Fruit fly (Drosophila melanogaster) whole organism, embryonic: ENCODE data around the gene CG12206.
A peak's percentile ranks its signal among the peaks of the same experiment; 100 is the strongest.

ENCODE experiments used
- Atf3 ChIP-seq: fragments of 200-800 bp; sonication (Bioruptor generic); optimal IDR thresholded peaks from 3 replicates; lab custom pipeline; 2016; ENCODE audit warnings: missing biosample characterization, missing genetic modification characterization
- CG10147 ChIP-seq: fragments of 200-800 bp; sonication (Bioruptor generic); optimal IDR thresholded peaks from 2 replicates; lab custom pipeline; 2019; ENCODE audit warnings: missing biosample characterization, mild to moderate bottlenecking, missing genetic modification characterization, moderate library complexity
- CG10209 ChIP-seq: fragments of 200-800 bp; sonication (Bioruptor generic); optimal IDR thresholded peaks from 3 replicates; lab custom pipeline; 2017; ENCODE audit warnings: missing biosample characterization, mild to moderate bottlenecking, missing genetic modification characterization, missing genetic modification reagents
- CG10979 ChIP-seq: fragments of 200-800 bp; sonication (Bioruptor generic); optimal IDR thresholded peaks from 2 replicates; lab custom pipeline; 2018; ENCODE audit warnings: missing biosample characterization, mild to moderate bottlenecking, missing genetic modification characterization, moderate library complexity
- CG11093 ChIP-seq: fragments of 200-800 bp; sonication (Bioruptor generic); IDR thresholded peaks from 3 replicates; pipeline ENCODE4 v1.3.6; 2022; ENCODE audit warnings: missing biosample characterization, missing genetic modification characterization
- CG12299 ChIP-seq: fragments of 200-800 bp; sonication (Bioruptor generic); optimal IDR thresholded peaks from 2 replicates; lab custom pipeline; 2018; ENCODE audit warnings: missing biosample characterization, mild to moderate bottlenecking, missing genetic modification characterization
- CG12744 ChIP-seq: fragments of 200-800 bp; sonication (Bioruptor generic); optimal IDR thresholded peaks from 2 replicates; lab custom pipeline; 2016; ENCODE audit warnings: missing biosample characterization, missing genetic modification characterization
- CG14441 ChIP-seq: fragments of 200-800 bp; sonication (Bioruptor generic); IDR thresholded peaks from 2 replicates; pipeline ENCODE4 v1.3.6; 2022; ENCODE audit warnings: missing biosample characterization, missing genetic modification characterization
- CG17912 ChIP-seq: fragments of 200-800 bp; sonication (Bioruptor generic); optimal IDR thresholded peaks from 2 replicates; lab custom pipeline; 2018; ENCODE audit warnings: missing biosample characterization, mild to moderate bottlenecking, missing genetic modification characterization
- CG18619 ChIP-seq: fragments of 200-800 bp; sonication (Bioruptor generic); optimal IDR thresholded peaks from 3 replicates; lab custom pipeline; 2017; ENCODE audit warnings: missing biosample characterization, mild to moderate bottlenecking, missing genetic modification characterization
- CG2129 ChIP-seq: fragments of 200-800 bp; sonication (Bioruptor generic); IDR thresholded peaks from 2 replicates; pipeline ENCODE4 v1.3.6; 2022; ENCODE audit warnings: missing biosample characterization, missing genetic modification characterization; ENCODE audit not compliant: partially characterized antibody
- CG2202 ChIP-seq: fragments of 200-800 bp; sonication (Bioruptor generic); optimal IDR thresholded peaks from 2 replicates; lab custom pipeline; 2018; ENCODE audit warnings: missing biosample characterization, mild to moderate bottlenecking, missing genetic modification characterization
- CG30431 ChIP-seq: fragments of 200-800 bp; sonication (Bioruptor generic); optimal IDR thresholded peaks from 2 replicates; lab custom pipeline; 2017; ENCODE audit warnings: missing biosample characterization, missing genetic modification characterization
- CG32532 ChIP-seq: fragments of 200-800 bp; sonication (Bioruptor generic); IDR thresholded peaks from 2 replicates; pipeline ENCODE4 v1.3.6; 2022; ENCODE audit warnings: missing biosample characterization, missing genetic modification characterization
- CG34224 ChIP-seq: fragments of 200-800 bp; sonication (Bioruptor generic); IDR thresholded peaks from 3 replicates; pipeline ENCODE4 v1.3.6; 2022; ENCODE audit warnings: missing biosample characterization, missing genetic modification characterization; ENCODE audit not compliant: partially characterized antibody
- CG4707 ChIP-seq: fragments of 200-800 bp; sonication (Bioruptor generic); optimal IDR thresholded peaks from 2 replicates; lab custom pipeline; 2018; ENCODE audit warnings: missing biosample characterization, mild to moderate bottlenecking, missing genetic modification characterization, moderate library complexity
- CG4820 ChIP-seq: fragments of 200-800 bp; sonication (Bioruptor generic); optimal IDR thresholded peaks from 3 replicates; lab custom pipeline; 2016; ENCODE audit warnings: missing biosample characterization, missing genetic modification characterization
- CG6254 ChIP-seq: fragments of 200-800 bp; sonication (Bioruptor generic); optimal IDR thresholded peaks from 3 replicates; lab custom pipeline; 2017; ENCODE audit warnings: mild to moderate bottlenecking, missing biosample characterization, missing genetic modification reagents, missing genetic modification characterization
- CG6689 ChIP-seq: fragments of 200-800 bp; sonication (Bioruptor generic); IDR thresholded peaks from 2 replicates; pipeline ENCODE4 v1.3.6; 2022; ENCODE audit warnings: missing biosample characterization, missing genetic modification characterization
- CG7271 ChIP-seq: fragments of 200-800 bp; sonication (Bioruptor generic); optimal IDR thresholded peaks from 2 replicates; lab custom pipeline; 2018; ENCODE audit warnings: missing biosample characterization, mild to moderate bottlenecking, missing genetic modification characterization, moderate library complexity
- CG7786 ChIP-seq: fragments of 200-800 bp; sonication (Bioruptor generic); optimal IDR thresholded peaks from 2 replicates; lab custom pipeline; 2016; ENCODE audit warnings: missing biosample characterization, missing genetic modification characterization
- CG7928 ChIP-seq: fragments of 200-800 bp; sonication (Bioruptor generic); optimal IDR thresholded peaks from 2 replicates; lab custom pipeline; 2017; ENCODE audit warnings: missing biosample characterization, mild to moderate bottlenecking, missing genetic modification characterization
- CG8359 ChIP-seq: fragments of 200-800 bp; sonication (Bioruptor generic); optimal IDR thresholded peaks from 2 replicates; lab custom pipeline; 2017; ENCODE audit warnings: missing biosample characterization, mild to moderate bottlenecking, missing genetic modification characterization, borderline replicate concordance
- CG9727 ChIP-seq: fragments of 200-800 bp; sonication (Bioruptor generic); optimal IDR thresholded peaks from 3 replicates; lab custom pipeline; 2017; ENCODE audit warnings: missing biosample characterization, mild to moderate bottlenecking, missing genetic modification characterization
- CrebB ChIP-seq: fragments of 200-800 bp; sonication (Bioruptor generic); optimal IDR thresholded peaks from 3 replicates; lab custom pipeline; 2018; ENCODE audit warnings: missing biosample characterization, mild to moderate bottlenecking, missing genetic modification characterization
- Dip2 ChIP-seq: fragments of 200-800 bp; sonication (Bioruptor generic); IDR thresholded peaks from 2 replicates; pipeline ENCODE4 v1.3.6; 2022; ENCODE audit warnings: missing biosample characterization, missing genetic modification characterization
- Fer2 ChIP-seq: fragments of 200-800 bp; sonication (Bioruptor generic); optimal IDR thresholded peaks from 2 replicates; lab custom pipeline; 2018; ENCODE audit warnings: missing biosample characterization, mild to moderate bottlenecking, missing genetic modification characterization, moderate library complexity
- Lim3 ChIP-seq: fragments of 200-800 bp; sonication (Bioruptor generic); IDR thresholded peaks from 2 replicates; pipeline ENCODE4 v1.3.6; 2022; ENCODE audit warnings: missing biosample characterization, missing genetic modification characterization
- MESR4 ChIP-seq: fragments of 200-800 bp; sonication (Bioruptor generic); optimal IDR thresholded peaks from 2 replicates; lab custom pipeline; 2018; ENCODE audit warnings: missing biosample characterization, mild to moderate bottlenecking, missing genetic modification characterization, moderate library complexity
- NC2β ChIP-seq: fragments of 200-800 bp; sonication (Bioruptor generic); optimal IDR thresholded peaks from 2 replicates; lab custom pipeline; 2016; ENCODE audit warnings: missing biosample characterization, missing genetic modification characterization
- Neu2 ChIP-seq: fragments of 200-800 bp; sonication (Bioruptor generic); optimal IDR thresholded peaks from 3 replicates; lab custom pipeline; 2016; ENCODE audit warnings: missing biosample characterization, missing genetic modification characterization, borderline replicate concordance
- Nf-YA ChIP-seq: fragments of 200-800 bp; sonication (Bioruptor generic); IDR thresholded peaks from 2 replicates; pipeline ENCODE4 v1.3.6; 2022; ENCODE audit warnings: missing biosample characterization, missing genetic modification characterization
- ab ChIP-seq: fragments of 200-800 bp; sonication (Bioruptor generic); optimal IDR thresholded peaks from 2 replicates; lab custom pipeline; 2016; ENCODE audit warnings: missing biosample characterization, missing genetic modification characterization
- ato ChIP-seq: fragments of 200-800 bp; sonication (Bioruptor generic); IDR thresholded peaks from 2 replicates; pipeline ENCODE4 v1.3.6; 2022; ENCODE audit warnings: missing biosample characterization, missing genetic modification characterization; ENCODE audit not compliant: partially characterized antibody
- az2 ChIP-seq: fragments of 200-800 bp; sonication (Bioruptor generic); optimal IDR thresholded peaks from 3 replicates; lab custom pipeline; 2016; ENCODE audit warnings: missing biosample characterization, missing genetic modification characterization
- bab2 ChIP-seq: fragments of 200-800 bp; sonication (Bioruptor generic); optimal IDR thresholded peaks from 2 replicates; lab custom pipeline; 2016; ENCODE audit warnings: missing biosample characterization, missing genetic modification characterization
- crol ChIP-seq: fragments of 200-800 bp; sonication (Bioruptor generic); IDR thresholded peaks from 2 replicates; pipeline ENCODE4 v1.3.6; 2022; ENCODE audit warnings: missing biosample characterization, missing genetic modification characterization
- disco-r ChIP-seq: fragments of 200-800 bp; sonication (Bioruptor generic); optimal IDR thresholded peaks from 2 replicates; lab custom pipeline; 2016; ENCODE audit warnings: missing biosample characterization, missing genetic modification characterization
- gem ChIP-seq: fragments of 200-800 bp; sonication (Bioruptor generic); optimal IDR thresholded peaks from 2 replicates; lab custom pipeline; 2019; ENCODE audit warnings: missing biosample characterization, mild to moderate bottlenecking, missing genetic modification characterization, moderate library complexity
- hbn ChIP-seq: fragments of 200-800 bp; sonication (Bioruptor generic); IDR thresholded peaks from 2 replicates; pipeline ENCODE4 v1.3.6; 2022; ENCODE audit warnings: missing biosample characterization, missing genetic modification characterization; ENCODE audit not compliant: partially characterized antibody
- lab ChIP-seq: fragments of 200-800 bp; sonication (Bioruptor generic); optimal IDR thresholded peaks from 3 replicates; lab custom pipeline; 2017; ENCODE audit warnings: missing biosample characterization, missing genetic modification characterization, mild to moderate bottlenecking, moderate library complexity, missing genetic modification reagents
- lov ChIP-seq, 2 experiments: fragments of 200-800 bp in 1 of 2; fragments of >200 bp in 1 of 2; sonication (Bioruptor generic) in 1 of 2; IDR thresholded peaks in 1 of 2; optimal IDR thresholded peaks in 1 of 2; 2 replicates in 1 of 2; 3 replicates in 1 of 2; pipeline versions ENCODE4 v1.3.6 to Lab custom; 2017 to 2022; ENCODE audit warnings: missing biosample characterization in 1 of 2, missing genetic modification characterization in 1 of 2
- oc ChIP-seq: fragments of 200-800 bp; sonication (Bioruptor generic); optimal IDR thresholded peaks from 2 replicates; lab custom pipeline; 2018; ENCODE audit warnings: missing biosample characterization, mild to moderate bottlenecking, missing genetic modification characterization, moderate library complexity
- pan ChIP-seq, 4 experiments: fragments of >200 bp in 3 of 4; fragments of 200-800 bp in 1 of 4; sonication (Bioruptor generic) in 1 of 4; optimal IDR thresholded peaks in 3 of 4; IDR thresholded peaks in 1 of 4; 2 replicates each; pipeline versions ENCODE4 v1.3.6 to Lab custom; 2017 to 2022; ENCODE audit warnings: missing biosample characterization in 2 of 4, missing genetic modification characterization in 2 of 4, mixed read lengths in 1 of 4
- pb ChIP-seq: fragments of 200-800 bp; sonication (Bioruptor generic); optimal IDR thresholded peaks from 3 replicates; lab custom pipeline; 2016; ENCODE audit warnings: missing biosample characterization, missing genetic modification characterization
- peb ChIP-seq: fragments of 200-800 bp; sonication (Bioruptor generic); IDR thresholded peaks from 2 replicates; pipeline ENCODE4 v1.3.6; 2022; ENCODE audit warnings: missing biosample characterization, missing genetic modification characterization
- sima ChIP-seq: fragments of 200-800 bp; sonication (Bioruptor generic); optimal IDR thresholded peaks from 2 replicates; lab custom pipeline; 2016; ENCODE audit warnings: missing biosample characterization, missing genetic modification characterization
- tna ChIP-seq: fragments of 200-800 bp; sonication (Bioruptor generic); IDR thresholded peaks from 2 replicates; pipeline ENCODE4 v1.3.6; 2022; ENCODE audit warnings: missing biosample characterization, missing genetic modification characterization; ENCODE audit not compliant: partially characterized antibody
- tup ChIP-seq: fragments of 200-800 bp; sonication (Bioruptor generic); optimal IDR thresholded peaks from 2 replicates; lab custom pipeline; 2016; ENCODE audit warnings: missing biosample characterization, mild to moderate bottlenecking, missing genetic modification characterization, moderate library complexity

CG12206 gene

dm6 chrX:3427614-3427965 lies 46.7 kb downstream of the CG12206 start (continued):
- TF ChIP-seq lov (optimal IDR thresholded peaks at IDR 0.05; lab: Kevin White, UChicago), result no peak
- 0 out of 3 replicates have a peak, but pooled peaks have one; percentile 69 for TF ChIP-seq lov (GFP tag; IDR thresholded peaks at IDR 0.05; lab: Robert Waterston, UW)
- no peak for TF ChIP-seq CG2129 (GFP tag; lab: Robert Waterston, UW)
- peak; percentile 86 for TF ChIP-seq az2 (GFP tag; lab: Kevin White, UChicago)
- no peak for TF ChIP-seq CG10147
- TF ChIP-seq NC2β (GFP tag; lab: Kevin White, UChicago), result peak; percentile 87
- no peak for TF ChIP-seq Lim3 (GFP tag; lab: Robert Waterston, UW)
- peak; percentile 82 for TF ChIP-seq CG9727 (GFP tag; lab: Kevin White, UChicago)
- TF ChIP-seq CG2202 (tag; lab: Kevin White, UChicago), result peak; percentile 88
- TF ChIP-seq Neu2 (GFP tag; lab: Kevin White, UChicago), result peak; percentile 57
- TF ChIP-seq CrebB (tag; lab: Kevin White, UChicago), result peak; percentile 59
- TF ChIP-seq CG17912 (GFP tag; lab: Kevin White, UChicago), result no peak
- TF ChIP-seq Atf3 (GFP tag; lab: Kevin White, UChicago), result peak; percentile 66
- TF ChIP-seq Fer2, result no peak
- peak; percentile 58 for TF ChIP-seq CG10209 (GFP tag; lab: Kevin White, UChicago)
- peak; percentile 39 for TF ChIP-seq ab (GFP tag; lab: Kevin White, UChicago)
- TF ChIP-seq crol (GFP tag; lab: Robert Waterston, UW), result no peak
- TF ChIP-seq CG11093 (GFP tag; lab: Robert Waterston, UW), result no peak
- TF ChIP-seq tup (GFP tag; lab: Kevin White, UChicago), result peak; percentile 28
- no peak for TF ChIP-seq CG7928 (GFP tag; lab: Kevin White, UChicago)
- peak; percentile 70 for TF ChIP-seq CG4820 (GFP tag; lab: Kevin White, UChicago)
- TF ChIP-seq CG18619, result peak; percentile 47
- TF ChIP-seq CG14441 (GFP tag; lab: Robert Waterston, UW), result peak; percentile 50; the same call in 1 of the 2 replicates
- TF ChIP-seq CG34224 (GFP tag; lab: Robert Waterston, UW), result no peak
- TF ChIP-seq pan (optimal IDR thresholded peaks at IDR 0.05; lab: Kevin White, UChicago), result no peak
- peak in 1 of 2 experiments; percentile 66 for TF ChIP-seq pan (GFP tag; optimal IDR thresholded peaks at IDR 0.05 in 1 of 2, IDR thresholded peaks at IDR 0.05 in 1 of 2)
- TF ChIP-seq tna (GFP tag; lab: Robert Waterston, UW), result no peak
- TF ChIP-seq lab, result peak; percentile 38
- no peak for TF ChIP-seq CG6254 (GFP tag; lab: Kevin White, UChicago)
- TF ChIP-seq CG12299 (tag; lab: Kevin White, UChicago), result peak; percentile 7
- no peak for TF ChIP-seq sima (GFP tag; lab: Kevin White, UChicago)
- peak; percentile 92 for TF ChIP-seq gem
- TF ChIP-seq CG32532, result peak; percentile 66
- peak; percentile 58 for TF ChIP-seq CG4707
- peak; percentile 72 for TF ChIP-seq CG7786 (GFP tag; lab: Kevin White, UChicago)
- peak; percentile 72 for TF ChIP-seq CG6689
- peak; percentile 72 for TF ChIP-seq oc (tag; lab: Kevin White, UChicago)
- TF ChIP-seq Nf-YA (GFP tag; lab: Robert Waterston, UW), result no peak
- TF ChIP-seq CG7271, result peak; percentile 26
- no peak for TF ChIP-seq CG8359 (GFP tag; lab: Kevin White, UChicago)
- TF ChIP-seq CG30431, result peak; percentile 47
- TF ChIP-seq Dip2 (GFP tag; lab: Robert Waterston, UW), result no peak
- TF ChIP-seq peb, result peak; percentile 56; the same call in 1 of the 2 replicates
- no peak for TF ChIP-seq MESR4 (GFP tag; lab: Kevin White, UChicago)
- no peak for TF ChIP-seq hbn
- TF ChIP-seq disco-r (GFP tag; lab: Kevin White, UChicago), result peak; percentile 64
- peak; percentile 79 for TF ChIP-seq CG10979 (tag; lab: Kevin White, UChicago)
- TF ChIP-seq bab2 (GFP tag; lab: Kevin White, UChicago), result peak; percentile 77
- TF ChIP-seq CG12744 (GFP tag; lab: Kevin White, UChicago), result peak; percentile 83
- no peak for TF ChIP-seq ato (GFP tag; lab: Robert Waterston, UW)
- peak; percentile 16 for TF ChIP-seq pb
